Worm (Caenorhabditis elegans) whole organism, early embryonic: ENCODE data around the gene egl-21.

Experiments
- B0310.2 ChIP-seq: sonication (generic microtip); optimal IDR thresholded peaks from 2 replicates; lab custom pipeline; 2016; ENCODE audit warnings: mild to moderate bottlenecking, missing genetic modification characterization, missing compliant biosample characterization
- F13C5.2 ChIP-seq: sonication (generic microtip); optimal IDR thresholded peaks from 2 replicates; lab custom pipeline; 2017; ENCODE audit warnings: mild to moderate bottlenecking, missing genetic modification characterization, inconsistent platforms, missing compliant biosample characterization
- aly-1 ChIP-seq: sonication (generic microtip); optimal IDR thresholded peaks from 2 replicates; lab custom pipeline; 2016; ENCODE audit warnings: missing genetic modification characterization, missing compliant biosample characterization
- ama-1 ChIP-seq: fragments of 150-350 bp; optimal IDR thresholded peaks from 2 replicates; lab custom pipeline; 2014
- ceh-13 ChIP-seq: fragments of 200-800 bp; sonication (Bioruptor generic); optimal IDR thresholded peaks from 2 replicates; lab custom pipeline; 2018; ENCODE audit warnings: mild to moderate bottlenecking, missing genetic modification characterization, missing compliant biosample characterization
- ceh-36 ChIP-seq: sonication (generic microtip); optimal IDR thresholded peaks from 2 replicates; lab custom pipeline; 2016; ENCODE audit warnings: missing genetic modification characterization, inconsistent platforms, missing compliant biosample characterization
- ets-7 ChIP-seq: sonication (generic microtip); optimal IDR thresholded peaks from 2 replicates; lab custom pipeline; 2016; ENCODE audit warnings: missing genotype, missing genetic modification characterization, missing compliant biosample characterization
- flt-1 ChIP-seq: fragments of 200-800 bp; sonication (Bioruptor generic); IDR thresholded peaks from 2 replicates; pipeline ENCODE4 v1.3.6; 2022; ENCODE audit warnings: missing genetic modification characterization, missing compliant biosample characterization
- hmbx-1 ChIP-seq: sonication (generic microtip); optimal IDR thresholded peaks from 2 replicates; lab custom pipeline; 2016; ENCODE audit warnings: mild to moderate bottlenecking, missing genetic modification characterization, missing compliant biosample characterization
- hmg-4 ChIP-seq: fragments of 200-800 bp; sonication (Bioruptor generic); optimal IDR thresholded peaks from 2 replicates; lab custom pipeline; 2018; ENCODE audit warnings: mild to moderate bottlenecking, missing genetic modification characterization, missing compliant biosample characterization
- hnd-1 ChIP-seq: sonication (generic microtip); optimal IDR thresholded peaks from 2 replicates; lab custom pipeline; 2016; ENCODE audit warnings: missing genetic modification characterization, missing compliant biosample characterization
- pes-1 ChIP-seq: fragments of 200-800 bp; sonication (Bioruptor generic); IDR thresholded peaks from 2 replicates; pipeline ENCODE4 v1.3.6; 2022; ENCODE audit warnings: missing genetic modification reagents, missing genetic modification characterization, missing compliant biosample characterization
- scrt-1 ChIP-seq: fragments of 200-800 bp; sonication (Bioruptor generic); IDR thresholded peaks from 2 replicates; pipeline ENCODE4 v1.3.6; 2022; ENCODE audit warnings: missing genetic modification characterization, missing compliant biosample characterization
- sea-1 ChIP-seq: fragments of 200-800 bp; sonication (Bioruptor generic); conservative IDR thresholded peaks from 2 replicates; pipeline ENCODE4 v1.3.6; 2022; ENCODE audit warnings: missing genetic modification characterization, missing compliant biosample characterization
- tbx-11 ChIP-seq: fragments of 200-800 bp; sonication (Bioruptor generic); IDR thresholded peaks from 2 replicates; pipeline ENCODE4 v1.3.6; 2022; ENCODE audit warnings: missing genetic modification characterization, missing compliant biosample characterization
- tbx-37 ChIP-seq: fragments of 200-800 bp; sonication (Bioruptor generic); conservative IDR thresholded peaks from 2 replicates; pipeline ENCODE4 v1.3.6; 2022; ENCODE audit warnings: missing genetic modification reagents, missing genetic modification characterization, missing compliant biosample characterization
- tra-4 ChIP-seq: sonication (generic microtip); optimal IDR thresholded peaks from 2 replicates; lab custom pipeline; 2017; ENCODE audit warnings: missing genetic modification characterization, missing compliant biosample characterization

Gene egl-21

ce11 chrIV:10512752-10513151 is 31.1 kb upstream of the egl-21 start:
- no peak for TF ChIP-seq aly-1 (tag; lab: Kevin White, UChicago)
- no peak for TF ChIP-seq sea-1 (GFP tag; lab: Robert Waterston, UW)
- TF ChIP-seq ama-1 (lab: Kevin White, UChicago) = no peak
- no peak for TF ChIP-seq pes-1 (GFP tag; lab: Robert Waterston, UW)
- TF ChIP-seq ets-7 (tag; lab: Kevin White, UChicago) = no peak
- no peak for TF ChIP-seq ceh-36 (tag; lab: Kevin White, UChicago)
- no peak for TF ChIP-seq tbx-37 (GFP tag; lab: Robert Waterston, UW)
- no peak for TF ChIP-seq scrt-1
- no peak for TF ChIP-seq B0310.2
- TF ChIP-seq hmg-4 = no peak
- TF ChIP-seq hmbx-1 (tag; lab: Kevin White, UChicago) = no peak
- TF ChIP-seq F13C5.2 (tag; lab: Kevin White, UChicago) = no peak
- TF ChIP-seq tra-4 = no peak
- no peak for TF ChIP-seq flt-1 (GFP tag; lab: Robert Waterston, UW)
- no peak for TF ChIP-seq tbx-11 (GFP tag; lab: Robert Waterston, UW)
- TF ChIP-seq ceh-13 (GFP tag; lab: Kevin White, UChicago) = no peak
- TF ChIP-seq hnd-1 = no peak

ce11 chrIV:10511432-10511831 is 29.8 kb upstream of the egl-21 start:
- TF ChIP-seq ama-1 (lab: Kevin White, UChicago) = no peak
- TF ChIP-seq aly-1 (tag; lab: Kevin White, UChicago) = no peak
- no peak for TF ChIP-seq sea-1 (GFP tag; lab: Robert Waterston, UW)
- TF ChIP-seq hnd-1 = no peak
- TF ChIP-seq hmbx-1 (tag; lab: Kevin White, UChicago) = no peak
- TF ChIP-seq hmg-4 = no peak
- TF ChIP-seq ets-7 (tag; lab: Kevin White, UChicago) = no peak
- no peak for TF ChIP-seq tbx-37 (GFP tag; lab: Robert Waterston, UW)
- no peak for TF ChIP-seq F13C5.2 (tag; lab: Kevin White, UChicago)
- no peak for TF ChIP-seq tra-4
- no peak for TF ChIP-seq tbx-11 (GFP tag; lab: Robert Waterston, UW)
- no peak for TF ChIP-seq pes-1 (GFP tag; lab: Robert Waterston, UW)
- no peak for TF ChIP-seq ceh-13 (GFP tag; lab: Kevin White, UChicago)

ce11 chrIV:10507586-10507985 is 25.9 kb upstream of the egl-21 start:
- no peak for TF ChIP-seq pes-1 (GFP tag; lab: Robert Waterston, UW)
- TF ChIP-seq tbx-37 (GFP tag; lab: Robert Waterston, UW) = no peak
- TF ChIP-seq F13C5.2 (tag; lab: Kevin White, UChicago) = no peak
- TF ChIP-seq scrt-1 = no peak
- TF ChIP-seq flt-1 (GFP tag; lab: Robert Waterston, UW) = no peak
- no peak for TF ChIP-seq sea-1 (GFP tag; lab: Robert Waterston, UW)
- no peak for TF ChIP-seq ets-7 (tag; lab: Kevin White, UChicago)
- TF ChIP-seq B0310.2 = no peak
- TF ChIP-seq hmg-4 = no peak
- no peak for TF ChIP-seq hnd-1
- no peak for TF ChIP-seq ceh-36 (tag; lab: Kevin White, UChicago)
- TF ChIP-seq tra-4 = no peak
- TF ChIP-seq ceh-13 (GFP tag; lab: Kevin White, UChicago) = no peak
- TF ChIP-seq hmbx-1 (tag; lab: Kevin White, UChicago) = no peak
- TF ChIP-seq ama-1 (lab: Kevin White, UChicago) = no peak
- TF ChIP-seq tbx-11 (GFP tag; lab: Robert Waterston, UW) = no peak
- TF ChIP-seq aly-1 (tag; lab: Kevin White, UChicago) = no peak

- TF ChIP-seq hnd-1 (no peak), pes-1 (GFP tag; lab: Robert Waterston, UW) (no peak), ama-1 (lab: Kevin White, UChicago) (no peak), sea-1 (GFP tag; lab: Robert Waterston, UW) (no peak), scrt-1 (no peak), F13C5.2 (tag; lab: Kevin White, UChicago) (no peak), tbx-11 (GFP tag; lab: Robert Waterston, UW) (no peak), B0310.2 (no peak)
Measured at ce11 chrIV:10506016-10506415, 24.4 kb upstream of the egl-21 start.

ce11 chrIV:10505016-10505415 is 23.4 kb upstream of the egl-21 start:
- no peak for TF ChIP-seq aly-1 (tag; lab: Kevin White, UChicago)
- TF ChIP-seq pes-1 (GFP tag; lab: Robert Waterston, UW) = no peak
- no peak for TF ChIP-seq hmg-4
- TF ChIP-seq ceh-36 (tag; lab: Kevin White, UChicago) = no peak
- no peak for TF ChIP-seq tra-4

ce11 chrIV:10503750-10504232 is 22.1 kb upstream of the egl-21 start:
- TF ChIP-seq F13C5.2 (tag; lab: Kevin White, UChicago) (peak; percentile 49), ama-1 (lab: Kevin White, UChicago) (no peak), hmg-4 (peak; percentile 45), sea-1 (GFP tag; lab: Robert Waterston, UW) (no peak)

ce11 chrIV:10502345-10502744 is 20.7 kb upstream of the egl-21 start:
- TF ChIP-seq ets-7 (tag; lab: Kevin White, UChicago) (no peak), aly-1 (tag; lab: Kevin White, UChicago) (no peak), hmbx-1 (tag; lab: Kevin White, UChicago) (no peak), tbx-37 (GFP tag; lab: Robert Waterston, UW) (no peak), ama-1 (lab: Kevin White, UChicago) (no peak), hmg-4 (no peak), pes-1 (GFP tag; lab: Robert Waterston, UW) (no peak), ceh-36 (tag; lab: Kevin White, UChicago) (no peak), F13C5.2 (tag; lab: Kevin White, UChicago) (no peak)
